Worm (Caenorhabditis elegans): ENCODE results near the gene F44E2.10.
A peak's percentile ranks its signal among the peaks of the same experiment; 100 is the strongest.

The F44E2.10 gene

DNA sequence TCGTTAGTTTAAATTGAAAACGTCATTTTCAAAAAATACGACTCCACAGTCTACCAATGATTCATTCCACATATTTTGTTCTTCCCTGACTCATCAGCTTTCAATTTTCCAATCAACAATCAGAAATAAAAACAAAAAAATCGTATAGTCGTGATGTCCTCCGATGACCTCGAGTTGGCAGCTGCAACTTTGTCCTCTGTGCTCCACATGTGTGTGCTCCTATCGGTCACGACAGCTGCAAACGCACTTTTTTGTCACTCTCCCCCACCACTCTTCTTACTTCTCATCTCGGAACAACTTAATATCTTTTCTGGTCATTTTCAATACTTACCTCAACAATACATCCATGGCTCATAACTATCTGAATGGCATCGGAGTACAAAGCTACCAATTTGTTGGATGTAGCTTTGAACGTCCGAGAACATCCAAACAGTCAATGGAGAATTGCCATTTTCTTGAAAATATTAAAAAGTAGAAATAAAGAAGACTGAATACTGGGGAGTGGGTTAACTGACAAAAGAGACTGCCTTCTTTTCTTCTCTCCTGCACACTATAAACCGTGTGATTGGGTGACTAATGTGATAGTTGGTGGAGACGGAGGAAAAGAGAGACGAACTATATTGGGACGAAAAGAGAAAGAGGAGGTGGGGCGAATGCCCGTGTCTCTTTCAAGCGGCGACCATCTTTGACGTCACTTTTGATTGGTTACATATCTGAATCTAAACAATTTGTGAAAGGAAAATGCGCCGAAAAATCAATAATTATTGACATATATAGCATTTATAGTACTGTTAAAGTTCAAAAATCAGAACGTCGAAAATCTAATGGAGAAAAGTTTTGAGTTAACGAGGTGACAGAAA is 36.3 kb upstream of the F44E2.10 start (continued):
- TF ChIP-seq pqm-1 (tag; optimal IDR thresholded peaks at IDR 0.05) (peak; percentile 19), fkh-10 (GFP tag; optimal IDR thresholded peaks at IDR 0.05) (no peak), F37D6.2 (tag; optimal IDR thresholded peaks at IDR 0.05) (no peak), arid-1 (GFP tag; conservative IDR thresholded peaks at IDR 0.05) (no peak; the same call in 1 of the 2 replicates), dmd-9 (GFP tag; IDR thresholded peaks at IDR 0.05) (no peak), lin-1 (GFP tag; IDR thresholded peaks at IDR 0.05) (peak; percentile 14; the same call in 1 of the 2 replicates), nhr-48 (tag; optimal IDR thresholded peaks at IDR 0.05) (no peak), daf-8 (GFP tag; IDR thresholded peaks at IDR 0.05) (no peak), ceh-44 (GFP tag; IDR thresholded peaks at IDR 0.05) (no peak), nhr-10 (tag; optimal IDR thresholded peaks at IDR 0.05) (no peak), php-3 (GFP tag; IDR thresholded peaks at IDR 0.05) (no peak), ceh-62 (tag; optimal IDR thresholded peaks at IDR 0.05) (no peak), nhr-102 (tag; optimal IDR thresholded peaks at IDR 0.05) (no peak), nhr-111 (GFP tag; optimal IDR thresholded peaks at IDR 0.05) (no peak), egl-27 (tag; optimal IDR thresholded peaks at IDR 0.05) (no peak), sdz-12 (GFP tag; optimal IDR thresholded peaks at IDR 0.05) (no peak), D1046.2 (GFP tag; IDR thresholded peaks at IDR 0.05) (no peak), nhr-42 (GFP tag; IDR thresholded peaks at IDR 0.05) (no peak), lin-13 (GFP tag; optimal IDR thresholded peaks at IDR 0.05) (peak; percentile 53), aha-1 (tag) (peak; percentile 94), zip-2 (tag; optimal IDR thresholded peaks at IDR 0.05) (no peak), Y5F2A.4 (GFP tag; optimal IDR thresholded peaks at IDR 0.05) (no peak), nhr-28 (tag; optimal IDR thresholded peaks at IDR 0.05) (peak; percentile 74), hif-1 (tag; optimal IDR thresholded peaks at IDR 0.05) (no peak), unc-39 (tag; optimal IDR thresholded peaks at IDR 0.05) (no peak), egl-43 (GFP tag; IDR thresholded peaks at IDR 0.05) (no peak), ctbp-1 (GFP tag; IDR thresholded peaks at IDR 0.05) (no peak), spr-3 (GFP tag; optimal IDR thresholded peaks at IDR 0.05) (no peak), nhr-6 (tag; optimal IDR thresholded peaks at IDR 0.05) (no peak), gei-8 (GFP tag; optimal IDR thresholded peaks at IDR 0.05) (no peak), saeg-2 (GFP tag; IDR thresholded peaks at IDR 0.05) (0 out of 2 replicates have a peak, but pooled peaks have one; percentile 7), vab-7 (GFP tag; IDR thresholded peaks at IDR 0.05) (no peak), jun-1 (tag; optimal IDR thresholded peaks at IDR 0.05) (no peak), madf-5 (GFP tag; IDR thresholded peaks at IDR 0.05) (no peak), nhr-41 (GFP tag; IDR thresholded peaks at IDR 0.05) (no peak), ztf-11 (tag; optimal IDR thresholded peaks at IDR 0.05) (no peak), pha-4 (GFP tag; IDR thresholded peaks at IDR 0.05) (no peak), pha-4 (tag; optimal IDR thresholded peaks at IDR 0.05) (peak; percentile 39), lin-29 (GFP tag; IDR thresholded peaks at IDR 0.05) (no peak)

DNA sequence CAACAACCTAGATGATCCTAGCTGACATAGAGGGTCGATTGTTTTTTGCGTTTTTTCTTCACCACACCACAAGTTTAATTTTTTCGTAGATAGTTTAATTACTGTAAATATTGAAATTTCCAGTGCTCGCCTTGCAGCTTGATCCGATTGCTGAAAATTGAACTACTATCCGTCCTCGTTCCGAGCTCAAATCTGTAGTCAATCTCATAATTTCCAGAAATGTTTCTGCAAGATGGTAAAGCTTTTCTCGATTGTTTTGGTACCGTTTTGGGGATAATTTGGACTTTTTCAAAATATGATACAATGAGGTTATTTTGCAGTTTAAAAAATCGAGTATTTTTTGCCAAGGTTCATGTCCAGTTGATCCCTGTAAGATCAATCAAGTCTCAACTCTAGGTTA is 35.1 kb upstream of the F44E2.10 start:
- TF ChIP-seq dve-1 (tag; optimal IDR thresholded peaks at IDR 0.05; ENCODE audit: insufficient read depth), result no peak
- TF ChIP-seq jun-1 (tag; optimal IDR thresholded peaks at IDR 0.05), result no peak
- 0 out of 2 replicates have a peak, but pooled peaks have one; percentile 13 for TF ChIP-seq Y105C5A.15 (GFP tag; IDR thresholded peaks at IDR 0.05)
- TF ChIP-seq mep-1 (tag; optimal IDR thresholded peaks at IDR 0.05), result no peak
- no peak for TF ChIP-seq ZK337.2 (GFP tag; IDR thresholded peaks at IDR 0.05)
- TF ChIP-seq daf-19 (GFP tag; conservative IDR thresholded peaks at IDR 0.05), result no peak
- no peak for TF ChIP-seq daf-16 (GFP tag; optimal IDR thresholded peaks at IDR 0.05)
- TF ChIP-seq daf-16 (tag; optimal IDR thresholded peaks at IDR 0.05), result peak; percentile 60
- no peak for TF ChIP-seq spr-3 (GFP tag; optimal IDR thresholded peaks at IDR 0.05)
- TF ChIP-seq lin-13 (GFP tag; optimal IDR thresholded peaks at IDR 0.05), result no peak
- TF ChIP-seq zfp-3 (GFP tag; conservative IDR thresholded peaks at IDR 0.05), result no peak
- TF ChIP-seq nhr-10 (tag; optimal IDR thresholded peaks at IDR 0.05), result no peak
- no peak for TF ChIP-seq F37D6.2 (tag; optimal IDR thresholded peaks at IDR 0.05)
- peak; percentile 99 for TF ChIP-seq aha-1 (tag)
